Fruit fly (Drosophila melanogaster) whole organism: ENCODE data around the gene ssp6.

Experiments
- CG8478 ChIP-seq: fragments of >200 bp; optimal IDR thresholded peaks from 2 replicates; lab custom pipeline; 2018; ENCODE audit warnings: inconsistent platforms
- Dll ChIP-seq: fragments of >200 bp; optimal IDR thresholded peaks from 2 replicates; lab custom pipeline; 2017
- EcR ChIP-seq, 2 experiments: fragments of >200 bp; optimal IDR thresholded peaks; 2 replicates each; lab custom pipeline; 2017; ENCODE audit warnings: missing biosample characterization in 2 of 2, missing genetic modification characterization in 2 of 2, missing genetic modification reagents in 2 of 2
- pan ChIP-seq: fragments of >200 bp; optimal IDR thresholded peaks from 2 replicates; lab custom pipeline; 2017
- psq ChIP-seq: fragments of >200 bp; optimal IDR thresholded peaks from 2 replicates; lab custom pipeline; 2017
- usp ChIP-seq: fragments of >200 bp; optimal IDR thresholded peaks from 2 replicates; lab custom pipeline; 2017; ENCODE audit warnings: missing biosample characterization, missing genetic modification characterization, mixed read lengths

- TF ChIP-seq CG8478: no peak
- no peak for TF ChIP-seq psq
- TF ChIP-seq Dll (lab: Kevin White, UChicago): no peak
- TF ChIP-seq EcR (GFP tag; optimal IDR thresholded peaks at IDR 0.05; lab: Kevin White, UChicago): no peak
- TF ChIP-seq usp (GFP tag; lab: Kevin White, UChicago): no peak
- no peak for TF ChIP-seq pan
Observed at dm6 chr3L:6132009-6132408, 55.5 kb downstream of the ssp6 start, which contains the start of gene Cpr65Au.
